Worm (Caenorhabditis elegans) whole organism, L4 larva: ENCODE results near the gene tbx-38.

Source experiments
- F37D6.2 ChIP-seq: sonication (generic microtip); optimal IDR thresholded peaks from 2 replicates; lab custom pipeline; 2016; ENCODE audit warnings: mild to moderate bottlenecking, missing genetic modification characterization, missing compliant biosample characterization
- R02D3.7 ChIP-seq: fragments of 150-350 bp; sonication (generic microtip); optimal IDR thresholded peaks from 3 replicates; lab custom pipeline; 2014; ENCODE audit warnings: missing biosample characterization, missing genetic modification characterization
- T26A8.4 ChIP-seq: fragments of 200-800 bp; sonication (Bioruptor generic); IDR thresholded peaks from 2 replicates; pipeline ENCODE4 v1.3.6; 2022; ENCODE audit warnings: missing genetic modification characterization, missing compliant biosample characterization
- Y105C5A.15 ChIP-seq: fragments of 200-800 bp; sonication (Bioruptor generic); IDR thresholded peaks from 2 replicates; pipeline ENCODE4 v1.3.6; 2022; ENCODE audit warnings: missing genetic modification characterization, missing compliant biosample characterization
- ZK337.2 ChIP-seq: fragments of 200-800 bp; sonication (Bioruptor generic); IDR thresholded peaks from 2 replicates; pipeline ENCODE4 v1.3.6; 2022; ENCODE audit warnings: missing genetic modification reagents, missing genetic modification characterization, missing compliant biosample characterization
- ZK546.5 ChIP-seq, 2 experiments: sonication (generic microtip); optimal IDR thresholded peaks; 2 replicates each; lab custom pipeline; 2017; ENCODE audit warnings: missing biosample characterization in 2 of 2, missing genetic modification characterization in 2 of 2
- aha-1 ChIP-seq: fragments of 150-350 bp; peaks from one replicate; lab custom pipeline; 2014; ENCODE audit warnings: missing biosample characterization, missing genetic modification characterization
- aly-2 ChIP-seq: sonication (generic microtip); optimal IDR thresholded peaks from 2 replicates; lab custom pipeline; 2018; ENCODE audit warnings: missing biosample characterization, missing genetic modification characterization
- attf-4 ChIP-seq: sonication (generic microtip); optimal IDR thresholded peaks from 3 replicates; lab custom pipeline; 2017; ENCODE audit warnings: missing biosample characterization, missing genetic modification characterization
- ceh-28 ChIP-seq: fragments of 150-350 bp; optimal IDR thresholded peaks from 2 replicates; lab custom pipeline; 2014; ENCODE audit warnings: missing biosample characterization, missing genetic modification reagents, missing genetic modification characterization
- ceh-82 ChIP-seq: sonication (generic microtip); optimal IDR thresholded peaks from 2 replicates; lab custom pipeline; 2017; ENCODE audit warnings: missing biosample characterization, missing genetic modification characterization
- ces-1 ChIP-seq: fragments of 150-350 bp; sonication (generic microtip); optimal IDR thresholded peaks from 4 replicates; lab custom pipeline; 2014; ENCODE audit warnings: missing biosample characterization, missing genetic modification reagents, missing genetic modification characterization
- cey-2 ChIP-seq: sonication (generic microtip); optimal IDR thresholded peaks from 3 replicates; lab custom pipeline; 2017; ENCODE audit warnings: missing genetic modification characterization, mild to moderate bottlenecking, missing compliant biosample characterization, antibody characterized with exemption, borderline replicate concordance; ENCODE audit not compliant: insufficient read depth
- ctbp-1 ChIP-seq: fragments of 200-800 bp; sonication (Bioruptor generic); IDR thresholded peaks from 2 replicates; pipeline ENCODE4 v1.3.6; 2022; ENCODE audit warnings: missing genetic modification reagents, missing genetic modification characterization, missing compliant biosample characterization
- daf-16 ChIP-seq, 3 experiments: sonication (generic microtip); optimal IDR thresholded peaks; 2 replicates each; lab custom pipeline; 2016 to 2017; ENCODE audit warnings: missing genetic modification characterization in 3 of 3, missing genetic modification reagents in 3 of 3, mild to moderate bottlenecking in 2 of 3, missing compliant biosample characterization in 2 of 3, missing biosample characterization in 1 of 3, moderate library complexity in 1 of 3
- daf-8 ChIP-seq: fragments of 200-800 bp; sonication (Bioruptor generic); IDR thresholded peaks from 2 replicates; pipeline ENCODE4 v1.3.6; 2022; ENCODE audit warnings: missing genetic modification characterization, missing compliant biosample characterization
- dmd-6 ChIP-seq: fragments of 200-800 bp; sonication (Bioruptor generic); IDR thresholded peaks from 2 replicates; pipeline ENCODE4 v1.3.6; 2022; ENCODE audit warnings: missing genetic modification reagents, missing genetic modification characterization, missing compliant biosample characterization
- dmd-9 ChIP-seq: fragments of 200-800 bp; sonication (Bioruptor generic); IDR thresholded peaks from 2 replicates; pipeline ENCODE4 v1.3.6; 2022; ENCODE audit warnings: missing genetic modification reagents, missing genetic modification characterization, missing compliant biosample characterization
- dve-1 ChIP-seq: sonication (generic microtip); optimal IDR thresholded peaks from 2 replicates; lab custom pipeline; 2017; ENCODE audit warnings: antibody characterized with exemption, mild to moderate bottlenecking, missing genetic modification characterization, missing compliant biosample characterization; ENCODE audit not compliant: insufficient read depth
- egl-43 ChIP-seq: fragments of 200-800 bp; sonication (Bioruptor generic); IDR thresholded peaks from 2 replicates; pipeline ENCODE4 v1.3.6; 2022; ENCODE audit warnings: missing genetic modification reagents, missing genetic modification characterization, missing compliant biosample characterization
- gei-8 ChIP-seq: fragments of 200-800 bp; sonication (Bioruptor generic); optimal IDR thresholded peaks from 2 replicates; lab custom pipeline; 2018; ENCODE audit warnings: mild to moderate bottlenecking, missing genetic modification characterization, missing compliant biosample characterization
- hif-1 ChIP-seq, 2 experiments: sonication (generic microtip); optimal IDR thresholded peaks; 2 replicates each; lab custom pipeline; 2016 to 2017; ENCODE audit warnings: missing compliant biosample characterization in 2 of 2, missing genetic modification characterization in 2 of 2, missing genetic modification reagents in 2 of 2, missing genotype in 2 of 2, mild to moderate bottlenecking in 1 of 2
- hlh-11 ChIP-seq: fragments of 200-800 bp; sonication (Bioruptor generic); optimal IDR thresholded peaks from 2 replicates; lab custom pipeline; 2018; ENCODE audit warnings: mild to moderate bottlenecking, missing genetic modification characterization, missing compliant biosample characterization
- jun-1 ChIP-seq: fragments of 150-350 bp; optimal IDR thresholded peaks from 2 replicates; lab custom pipeline; 2014; ENCODE audit warnings: missing biosample characterization, missing genetic modification reagents, missing genetic modification characterization
- lin-13 ChIP-seq: fragments of 150-350 bp; optimal IDR thresholded peaks from 2 replicates; lab custom pipeline; 2014; ENCODE audit warnings: missing biosample characterization, missing genetic modification reagents, missing genetic modification characterization
- lin-38 ChIP-seq: fragments of 200-800 bp; sonication (Bioruptor generic); IDR thresholded peaks from 2 replicates; pipeline ENCODE4 v1.3.6; 2022; ENCODE audit warnings: missing genetic modification reagents, missing genetic modification characterization, missing compliant biosample characterization
- lsy-2 ChIP-seq, 2 experiments: fragments of 150-350 bp in 1 of 2; sonication (generic microtip) in 1 of 2; optimal IDR thresholded peaks; 2 replicates each; lab custom pipeline; 2014 to 2017; ENCODE audit warnings: missing biosample characterization in 2 of 2, missing genetic modification characterization in 2 of 2
- madf-5 ChIP-seq, 2 experiments: fragments of 200-800 bp; sonication (Bioruptor generic); IDR thresholded peaks; 2 replicates each; pipeline ENCODE4 v1.3.6; 2022; ENCODE audit warnings: missing compliant biosample characterization in 2 of 2, missing genetic modification characterization in 2 of 2
- madf-9 ChIP-seq: fragments of 200-800 bp; sonication (Bioruptor generic); conservative IDR thresholded peaks from 2 replicates; pipeline ENCODE4 v1.3.6; 2022; ENCODE audit warnings: missing genetic modification reagents, missing genetic modification characterization, missing compliant biosample characterization
- mxl-2 ChIP-seq: fragments of 200-800 bp; sonication (Bioruptor generic); conservative IDR thresholded peaks from 2 replicates; pipeline ENCODE4 v1.3.6; 2022; ENCODE audit warnings: missing genetic modification reagents, missing genetic modification characterization, missing compliant biosample characterization
- nhr-10 ChIP-seq: fragments of 150-350 bp; optimal IDR thresholded peaks from 2 replicates; lab custom pipeline; 2014; ENCODE audit warnings: missing biosample characterization, missing genetic modification characterization
- nhr-111 ChIP-seq: fragments of 200-800 bp; sonication (Bioruptor generic); optimal IDR thresholded peaks from 2 replicates; lab custom pipeline; 2018; ENCODE audit warnings: mild to moderate bottlenecking, missing genetic modification characterization, missing compliant biosample characterization
- nhr-237 ChIP-seq: sonication (generic microtip); optimal IDR thresholded peaks from 2 replicates; lab custom pipeline; 2017; ENCODE audit warnings: missing biosample characterization, missing genetic modification characterization
- nhr-41 ChIP-seq: fragments of 200-800 bp; sonication (Bioruptor generic); IDR thresholded peaks from 2 replicates; pipeline ENCODE4 v1.3.6; 2022; ENCODE audit warnings: missing genetic modification reagents, missing genetic modification characterization, missing compliant biosample characterization
- nhr-77 ChIP-seq: fragments of 150-350 bp; optimal IDR thresholded peaks from 2 replicates; lab custom pipeline; 2014; ENCODE audit warnings: missing biosample characterization, missing genetic modification characterization
- php-3 ChIP-seq: fragments of 200-800 bp; sonication (Bioruptor generic); IDR thresholded peaks from 2 replicates; pipeline ENCODE4 v1.3.6; 2022; ENCODE audit warnings: missing genetic modification reagents, missing genetic modification characterization, missing compliant biosample characterization
- rbr-2 ChIP-seq: sonication (generic microtip); optimal IDR thresholded peaks from 2 replicates; lab custom pipeline; 2016; ENCODE audit warnings: missing genotype, missing genetic modification characterization, missing compliant biosample characterization
- sdz-12 ChIP-seq: fragments of 200-800 bp; sonication (Bioruptor generic); optimal IDR thresholded peaks from 2 replicates; lab custom pipeline; 2018; ENCODE audit warnings: mild to moderate bottlenecking, missing genetic modification characterization, missing compliant biosample characterization
- set-16 ChIP-seq: fragments of 200-800 bp; sonication (Bioruptor generic); IDR thresholded peaks from 2 replicates; pipeline ENCODE4 v1.3.6; 2022; ENCODE audit warnings: missing genetic modification reagents, missing genetic modification characterization, missing compliant biosample characterization
- skn-1 ChIP-seq: fragments of 150-350 bp; optimal IDR thresholded peaks from 2 replicates; lab custom pipeline; 2014; ENCODE audit warnings: missing biosample characterization, missing genetic modification characterization
- tra-1 ChIP-seq: fragments of 200-800 bp; sonication (Bioruptor generic); IDR thresholded peaks from 2 replicates; pipeline ENCODE4 v1.3.6; 2022; ENCODE audit warnings: missing genetic modification reagents, missing genetic modification characterization, missing compliant biosample characterization
- unc-39 ChIP-seq: sonication (generic microtip); optimal IDR thresholded peaks from 2 replicates; lab custom pipeline; 2017; ENCODE audit warnings: missing biosample characterization, missing genetic modification characterization
- vab-7 ChIP-seq: fragments of 200-800 bp; sonication (Bioruptor generic); IDR thresholded peaks from 2 replicates; pipeline ENCODE4 v1.3.6; 2022; ENCODE audit warnings: missing genetic modification reagents, missing genetic modification characterization, missing compliant biosample characterization
- zfp-2 ChIP-seq: sonication (generic microtip); optimal IDR thresholded peaks from 2 replicates; lab custom pipeline; 2016; ENCODE audit warnings: mild to moderate bottlenecking, missing genetic modification characterization, missing compliant biosample characterization
- zfp-3 ChIP-seq: fragments of 200-800 bp; sonication (Bioruptor generic); conservative IDR thresholded peaks from 2 replicates; pipeline ENCODE4 v1.3.6; 2022; ENCODE audit warnings: missing genetic modification reagents, missing genetic modification characterization, missing compliant biosample characterization
- ztf-11 ChIP-seq: fragments of 150-350 bp; optimal IDR thresholded peaks from 2 replicates; lab custom pipeline; 2014; ENCODE audit warnings: missing biosample characterization, missing genetic modification characterization

Gene tbx-38

ce11 chrIII:11833449-11833848, 47.6 kb upstream of the tbx-38 start:
- peak; percentile 64 for TF ChIP-seq set-16
- TF ChIP-seq ctbp-1 (GFP tag; lab: Robert Waterston, UW): no peak

DNA sequence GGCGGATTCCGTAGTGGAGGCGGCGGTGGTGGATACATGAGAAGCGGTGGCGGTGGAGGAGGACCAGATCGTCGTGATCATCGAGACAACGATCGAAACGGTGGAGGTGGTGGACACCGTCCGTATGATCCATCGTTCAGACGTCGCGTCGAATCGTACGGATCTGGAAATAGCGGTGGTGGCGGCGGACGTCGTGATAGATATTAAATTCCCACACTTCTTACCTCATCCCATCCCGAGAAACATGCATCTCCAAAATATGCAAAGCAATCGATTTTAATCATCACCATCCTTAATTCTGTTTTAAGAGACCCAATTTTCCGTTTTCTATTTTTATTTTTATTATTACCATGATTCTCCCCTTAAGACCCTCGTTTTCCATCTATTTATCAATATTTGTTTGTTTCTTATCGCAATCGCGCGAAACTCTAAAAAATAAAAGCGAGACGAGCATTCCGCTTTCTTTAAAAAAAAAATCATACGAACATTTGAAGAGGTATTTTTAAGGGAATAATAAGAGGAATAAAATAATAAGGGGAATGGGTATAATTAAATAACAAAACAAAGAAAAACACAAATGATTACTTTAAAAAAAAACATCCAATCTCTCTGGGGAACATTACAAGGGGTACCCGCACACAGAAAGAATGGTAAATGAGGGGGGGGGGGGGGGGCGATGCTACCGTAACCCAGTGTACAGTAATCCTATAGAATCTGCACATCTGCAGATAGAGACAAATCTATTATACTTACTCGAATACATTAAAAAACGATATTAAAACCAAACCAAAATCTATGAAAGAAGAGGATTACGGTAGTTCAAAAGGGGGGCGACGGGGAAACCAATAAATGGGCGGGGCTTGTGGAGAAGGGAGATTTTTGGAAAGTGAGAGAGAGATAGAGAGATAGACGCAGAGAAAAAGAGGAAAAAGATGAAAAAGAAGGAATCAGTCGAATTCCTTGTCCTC, 44.9 kb upstream of the tbx-38 start:
- TF ChIP-seq madf-9 (GFP tag; lab: Robert Waterston, UW): 0 out of 2 replicates have a peak, but pooled peaks have one; percentile 34
- TF ChIP-seq dmd-6 (GFP tag; lab: Robert Waterston, UW): peak; percentile 16; the same call in 1 of the 2 replicates
- TF ChIP-seq nhr-111 (GFP tag; lab: Kevin White, UChicago): peak; percentile 32
- TF ChIP-seq ceh-82 (tag; lab: Kevin White, UChicago): no peak
- TF ChIP-seq mxl-2: no peak
- peak; percentile 18 for TF ChIP-seq dve-1 (tag; lab: Kevin White, UChicago)
- TF ChIP-seq sdz-12: peak; percentile 32
- TF ChIP-seq zfp-2 (tag; lab: Kevin White, UChicago): no peak
- TF ChIP-seq hif-1 (tag; optimal IDR thresholded peaks at IDR 0.05; lab: Kevin White, UChicago): peak in 1 of 2 experiments; percentile 30
- peak; percentile 57; the same call in 1 of the 2 replicates for TF ChIP-seq T26A8.4 (GFP tag; lab: Robert Waterston, UW)
- TF ChIP-seq lin-38 (GFP tag; lab: Robert Waterston, UW): peak; percentile 53
- TF ChIP-seq rbr-2: no peak
- TF ChIP-seq daf-16 (GFP tag; optimal IDR thresholded peaks at IDR 0.05; lab: Kevin White, UChicago): peak in 1 of 2 experiments; percentile 25
- peak; percentile 57 for TF ChIP-seq daf-16 (tag; optimal IDR thresholded peaks at IDR 0.05; lab: Kevin White, UChicago)
- TF ChIP-seq nhr-77 (tag; lab: Kevin White, UChicago): peak; percentile 11
- peak; percentile 77 for TF ChIP-seq aha-1
- TF ChIP-seq daf-8 (GFP tag; lab: Robert Waterston, UW): no peak
- no peak for TF ChIP-seq F37D6.2
- no peak for TF ChIP-seq skn-1 (tag; lab: Kevin White, UChicago)
- no peak for TF ChIP-seq ZK546.5 (tag; optimal IDR thresholded peaks at IDR 0.05; lab: Kevin White, UChicago)
- no peak for TF ChIP-seq nhr-41
- TF ChIP-seq aly-2: peak; percentile 34
- TF ChIP-seq ceh-28: no peak
- TF ChIP-seq Y105C5A.15 (GFP tag; lab: Robert Waterston, UW): 0 out of 2 replicates have a peak, but pooled peaks have one; percentile 6
- TF ChIP-seq ZK337.2 (GFP tag; lab: Robert Waterston, UW): 0 out of 2 replicates have a peak, but pooled peaks have one; percentile 10
- TF ChIP-seq nhr-237 (tag; lab: Kevin White, UChicago): no peak
- peak; percentile 4 for TF ChIP-seq hlh-11 (tag; lab: Kevin White, UChicago)
- peak; percentile 7 to 14 for TF ChIP-seq lsy-2 (tag; optimal IDR thresholded peaks at IDR 0.05; lab: Kevin White, UChicago)
- peak; percentile 22 for TF ChIP-seq gei-8 (GFP tag; lab: Kevin White, UChicago)
- TF ChIP-seq jun-1 (tag; lab: Kevin White, UChicago): no peak
- TF ChIP-seq attf-4 (tag; lab: Kevin White, UChicago): no peak
- TF ChIP-seq egl-43 (GFP tag; lab: Robert Waterston, UW): peak; percentile 76; the same call in 1 of the 2 replicates
- 0 out of 4 replicates have a peak, but pooled peaks have one; percentile 34 to 60 for TF ChIP-seq madf-5 (GFP tag; IDR thresholded peaks at IDR 0.05; lab: Robert Waterston, UW)
- TF ChIP-seq zfp-3: peak; percentile 73; the same call in 1 of the 2 replicates
- TF ChIP-seq vab-7 (GFP tag; lab: Robert Waterston, UW): 0 out of 2 replicates have a peak, but pooled peaks have one; percentile 7
- no peak for TF ChIP-seq ztf-11 (tag; lab: Kevin White, UChicago)
- TF ChIP-seq tra-1 (GFP tag; lab: Robert Waterston, UW): peak; percentile 53; the same call in 1 of the 2 replicates
- no peak for TF ChIP-seq nhr-10 (tag; lab: Kevin White, UChicago)
- TF ChIP-seq R02D3.7: no peak
- TF ChIP-seq php-3 (GFP tag; lab: Robert Waterston, UW): peak; percentile 56
- TF ChIP-seq lin-13 (GFP tag; lab: Kevin White, UChicago): no peak
- no peak for TF ChIP-seq cey-2 (tag; lab: Kevin White, UChicago)
- no peak for TF ChIP-seq ces-1 (GFP tag; lab: Kevin White, UChicago)
- TF ChIP-seq unc-39 (tag; lab: Kevin White, UChicago): no peak
- peak; percentile 66; the same call in 1 of the 2 replicates for TF ChIP-seq dmd-9
